Fruit fly (Drosophila melanogaster) whole organism, embryonic: Measurements from ENCODE around the gene Ret.

Source experiments
- Asciz ChIP-seq: fragments of 200-800 bp; sonication (Bioruptor generic); optimal IDR thresholded peaks from 2 replicates; lab custom pipeline; 2017; ENCODE audit warnings: missing biosample characterization, mild to moderate bottlenecking, missing genetic modification characterization, missing genetic modification reagents
- Bdp1 ChIP-seq: fragments of 200-800 bp; sonication (Bioruptor generic); optimal IDR thresholded peaks from 3 replicates; lab custom pipeline; 2016; ENCODE audit warnings: missing biosample characterization, missing genetic modification characterization
- C15 ChIP-seq: fragments of 200-800 bp; sonication (Bioruptor generic); IDR thresholded peaks from 3 replicates; pipeline ENCODE4 v1.3.6; 2022; ENCODE audit warnings: missing biosample characterization, missing genetic modification characterization
- CG10543 ChIP-seq: fragments of 200-800 bp; sonication (Bioruptor generic); optimal IDR thresholded peaks from 3 replicates; lab custom pipeline; 2017; ENCODE audit warnings: missing biosample characterization, mild to moderate bottlenecking, missing genetic modification characterization, moderate library complexity
- CG11247 ChIP-seq: fragments of 200-800 bp; sonication (Bioruptor generic); IDR thresholded peaks from 2 replicates; pipeline ENCODE4 v1.3.6; 2022; ENCODE audit warnings: missing biosample characterization, missing genetic modification characterization
- CG16813 ChIP-seq: fragments of 200-800 bp; sonication (Bioruptor generic); IDR thresholded peaks from 3 replicates; pipeline ENCODE4 v1.3.6; 2022; ENCODE audit warnings: missing biosample characterization, missing genetic modification characterization; ENCODE audit not compliant: partially characterized antibody
- CG17328 ChIP-seq: fragments of 200-800 bp; sonication (Bioruptor generic); IDR thresholded peaks from 2 replicates; pipeline ENCODE4 v1.3.6; 2022; ENCODE audit warnings: missing biosample characterization, missing genetic modification characterization
- CG17385 ChIP-seq: fragments of 200-800 bp; sonication (Bioruptor generic); optimal IDR thresholded peaks from 3 replicates; lab custom pipeline; 2018; ENCODE audit warnings: missing biosample characterization, mild to moderate bottlenecking, missing genetic modification characterization
- CG17802 ChIP-seq: fragments of 200-800 bp; sonication (Bioruptor generic); optimal IDR thresholded peaks from 2 replicates; lab custom pipeline; 2018; ENCODE audit warnings: missing biosample characterization, mild to moderate bottlenecking, missing genetic modification characterization, moderate library complexity
- CG18011 ChIP-seq: fragments of 200-800 bp; sonication (Bioruptor generic); optimal IDR thresholded peaks from 2 replicates; lab custom pipeline; 2017; ENCODE audit warnings: missing biosample characterization, missing genetic modification characterization, mild to moderate bottlenecking, moderate library complexity, missing genotype
- CG18476 ChIP-seq: fragments of 200-800 bp; sonication (Bioruptor generic); optimal IDR thresholded peaks from 2 replicates; lab custom pipeline; 2016; ENCODE audit warnings: missing biosample characterization, mild to moderate bottlenecking, missing genetic modification characterization
- CG18619 ChIP-seq: fragments of 200-800 bp; sonication (Bioruptor generic); optimal IDR thresholded peaks from 3 replicates; lab custom pipeline; 2017; ENCODE audit warnings: missing biosample characterization, mild to moderate bottlenecking, missing genetic modification characterization
- CG2889 ChIP-seq: fragments of 200-800 bp; sonication (Bioruptor generic); IDR thresholded peaks from 3 replicates; pipeline ENCODE4 v1.3.6; 2022; ENCODE audit warnings: missing biosample characterization, missing genetic modification characterization
- CG32772 ChIP-seq: fragments of 200-800 bp; sonication (Bioruptor generic); IDR thresholded peaks from 2 replicates; pipeline ENCODE4 v1.3.6; 2022; ENCODE audit warnings: missing biosample characterization, missing genetic modification characterization
- CG7963 ChIP-seq: fragments of 200-800 bp; sonication (Bioruptor generic); IDR thresholded peaks from 3 replicates; pipeline ENCODE4 v1.3.6; 2022; ENCODE audit warnings: missing biosample characterization, missing genetic modification characterization; ENCODE audit not compliant: partially characterized antibody
- CG8290 ChIP-seq, 3 experiments: fragments of 200-800 bp; sonication (Bioruptor generic); optimal IDR thresholded peaks; 2 replicates each; lab custom pipeline; 2016 to 2019; ENCODE audit warnings: missing biosample characterization in 3 of 3, missing genetic modification characterization in 3 of 3, mild to moderate bottlenecking in 2 of 3, moderate library complexity in 1 of 3
- CG9727 ChIP-seq: fragments of 200-800 bp; sonication (Bioruptor generic); optimal IDR thresholded peaks from 3 replicates; lab custom pipeline; 2017; ENCODE audit warnings: missing biosample characterization, mild to moderate bottlenecking, missing genetic modification characterization
- Dip2 ChIP-seq: fragments of 200-800 bp; sonication (Bioruptor generic); IDR thresholded peaks from 2 replicates; pipeline ENCODE4 v1.3.6; 2022; ENCODE audit warnings: missing biosample characterization, missing genetic modification characterization
- Doc3 ChIP-seq: fragments of 200-800 bp; sonication (Bioruptor generic); IDR thresholded peaks from 3 replicates; pipeline ENCODE4 v1.3.6; 2022; ENCODE audit warnings: missing biosample characterization, missing genetic modification characterization; ENCODE audit not compliant: partially characterized antibody
- Dp ChIP-seq: fragments of 200-800 bp; sonication (Bioruptor generic); optimal IDR thresholded peaks from 2 replicates; lab custom pipeline; 2018; ENCODE audit warnings: missing biosample characterization, mild to moderate bottlenecking, missing genetic modification characterization, moderate library complexity
- Drgx ChIP-seq: fragments of 200-800 bp; sonication (Bioruptor generic); IDR thresholded peaks from 2 replicates; pipeline ENCODE4 v1.3.6; 2022; ENCODE audit warnings: missing biosample characterization, missing genetic modification characterization
- Ets97D ChIP-seq: fragments of 200-800 bp; sonication (Bioruptor generic); optimal IDR thresholded peaks from 3 replicates; lab custom pipeline; 2016; ENCODE audit warnings: missing biosample characterization, missing genetic modification characterization
- Hr51 ChIP-seq, 2 experiments: fragments of 200-800 bp; sonication (Bioruptor generic); optimal IDR thresholded peaks; 2 replicates in 1 of 2; 3 replicates in 1 of 2; lab custom pipeline; 2016 to 2018; ENCODE audit warnings: missing biosample characterization in 2 of 2, missing genetic modification characterization in 2 of 2, mild to moderate bottlenecking in 1 of 2, moderate library complexity in 1 of 2
- Lpt ChIP-seq: fragments of >200 bp; optimal IDR thresholded peaks from 2 replicates; lab custom pipeline; 2018; ENCODE audit warnings: missing biosample characterization, missing genetic modification characterization
- NC2β ChIP-seq: fragments of 200-800 bp; sonication (Bioruptor generic); optimal IDR thresholded peaks from 2 replicates; lab custom pipeline; 2016; ENCODE audit warnings: missing biosample characterization, missing genetic modification characterization
- Nf-YB ChIP-seq: fragments of 200-800 bp; sonication (Bioruptor generic); optimal IDR thresholded peaks from 3 replicates; lab custom pipeline; 2019; ENCODE audit warnings: missing biosample characterization, mild to moderate bottlenecking, missing genetic modification characterization, moderate library complexity
- Opbp ChIP-seq: fragments of 200-800 bp; sonication (Bioruptor generic); IDR thresholded peaks from 3 replicates; pipeline ENCODE4 v1.3.6; 2022; ENCODE audit warnings: missing biosample characterization, missing genetic modification characterization; ENCODE audit not compliant: partially characterized antibody
- Optix ChIP-seq: fragments of 200-800 bp; sonication (Bioruptor generic); IDR thresholded peaks from 3 replicates; pipeline ENCODE4 v1.3.6; 2022; ENCODE audit warnings: missing biosample characterization, missing genetic modification characterization
- Sin3A ChIP-seq: fragments of >200 bp; optimal IDR thresholded peaks from 2 replicates; lab custom pipeline; 2018
- Ssrp ChIP-seq: fragments of 200-800 bp; sonication (Bioruptor generic); optimal IDR thresholded peaks from 2 replicates; lab custom pipeline; 2018; ENCODE audit warnings: missing biosample characterization, mild to moderate bottlenecking, missing genetic modification characterization, moderate library complexity
- Xbp1 ChIP-seq: fragments of 200-800 bp; sonication (Bioruptor generic); optimal IDR thresholded peaks from 3 replicates; lab custom pipeline; 2016; ENCODE audit warnings: missing biosample characterization, mild to moderate bottlenecking, missing genetic modification characterization
- Xrp1 ChIP-seq: fragments of 200-800 bp; sonication (Bioruptor generic); IDR thresholded peaks from 2 replicates; pipeline ENCODE4 v1.3.6; 2022; ENCODE audit warnings: missing biosample characterization, missing genetic modification characterization
- ab ChIP-seq: fragments of 200-800 bp; sonication (Bioruptor generic); optimal IDR thresholded peaks from 2 replicates; lab custom pipeline; 2016; ENCODE audit warnings: missing biosample characterization, missing genetic modification characterization
- bbx ChIP-seq: fragments of 200-800 bp; sonication (Bioruptor generic); IDR thresholded peaks from 2 replicates; pipeline ENCODE4 v1.3.6; 2022; ENCODE audit warnings: missing biosample characterization, missing genetic modification characterization; ENCODE audit not compliant: partially characterized antibody
- crol ChIP-seq: fragments of 200-800 bp; sonication (Bioruptor generic); IDR thresholded peaks from 2 replicates; pipeline ENCODE4 v1.3.6; 2022; ENCODE audit warnings: missing biosample characterization, missing genetic modification characterization
- en ChIP-seq: fragments of 200-800 bp; sonication (Bioruptor generic); optimal IDR thresholded peaks from 2 replicates; lab custom pipeline; 2016; ENCODE audit warnings: missing biosample characterization, missing genetic modification characterization
- gce ChIP-seq: fragments of 200-800 bp; sonication (Bioruptor generic); IDR thresholded peaks from 3 replicates; pipeline ENCODE4 v1.3.6; 2022; ENCODE audit warnings: missing biosample characterization, missing genetic modification characterization
- ind ChIP-seq: fragments of 200-800 bp; sonication (Bioruptor generic); optimal IDR thresholded peaks from 3 replicates; lab custom pipeline; 2016; ENCODE audit warnings: missing biosample characterization, missing genetic modification characterization
- ken ChIP-seq: fragments of 200-800 bp; sonication (Bioruptor generic); IDR thresholded peaks from 3 replicates; pipeline ENCODE4 v1.3.6; 2022; ENCODE audit warnings: missing biosample characterization, missing genetic modification characterization
- mirr ChIP-seq: fragments of 200-800 bp; sonication (Bioruptor generic); optimal IDR thresholded peaks from 3 replicates; lab custom pipeline; 2018; ENCODE audit warnings: missing biosample characterization, mild to moderate bottlenecking, missing genetic modification characterization
- mld ChIP-seq: fragments of 200-800 bp; sonication (Bioruptor generic); IDR thresholded peaks from 3 replicates; pipeline ENCODE4 v1.3.6; 2022; ENCODE audit warnings: missing biosample characterization, missing genetic modification characterization; ENCODE audit not compliant: partially characterized antibody
- p53 ChIP-seq: fragments of 200-800 bp; sonication (Bioruptor generic); optimal IDR thresholded peaks from 2 replicates; lab custom pipeline; 2016; ENCODE audit warnings: missing biosample characterization, missing genetic modification characterization
- pb ChIP-seq: fragments of 200-800 bp; sonication (Bioruptor generic); optimal IDR thresholded peaks from 3 replicates; lab custom pipeline; 2016; ENCODE audit warnings: missing biosample characterization, missing genetic modification characterization
- run ChIP-seq: fragments of 200-800 bp; sonication (Bioruptor generic); optimal IDR thresholded peaks from 3 replicates; lab custom pipeline; 2018; ENCODE audit warnings: missing biosample characterization, mild to moderate bottlenecking, missing genetic modification characterization
- schlank ChIP-seq: fragments of 200-800 bp; sonication (Bioruptor generic); optimal IDR thresholded peaks from 2 replicates; lab custom pipeline; 2018; ENCODE audit warnings: missing biosample characterization, mild to moderate bottlenecking, missing genetic modification characterization
- sim ChIP-seq: fragments of 200-800 bp; sonication (Bioruptor generic); IDR thresholded peaks from 2 replicates; pipeline ENCODE4 v1.3.6; 2022; ENCODE audit warnings: missing biosample characterization, missing genetic modification characterization
- sima ChIP-seq: fragments of 200-800 bp; sonication (Bioruptor generic); optimal IDR thresholded peaks from 2 replicates; lab custom pipeline; 2016; ENCODE audit warnings: missing biosample characterization, missing genetic modification characterization
- tap ChIP-seq: fragments of 200-800 bp; optimal IDR thresholded peaks from 3 replicates; lab custom pipeline; 2019; ENCODE audit warnings: missing biosample characterization, mild to moderate bottlenecking, missing genetic modification characterization, moderate library complexity
- vvl ChIP-seq: fragments of 200-800 bp; sonication (Bioruptor generic); IDR thresholded peaks from 2 replicates; pipeline ENCODE4 v1.3.6; 2022; ENCODE audit warnings: missing biosample characterization, missing genetic modification characterization
- zfh1 ChIP-seq: fragments of 200-800 bp; sonication (Bioruptor generic); IDR thresholded peaks from 3 replicates; pipeline ENCODE4 v1.3.6; 2022; ENCODE audit warnings: missing biosample characterization, missing genetic modification characterization

Ret gene

DNA sequence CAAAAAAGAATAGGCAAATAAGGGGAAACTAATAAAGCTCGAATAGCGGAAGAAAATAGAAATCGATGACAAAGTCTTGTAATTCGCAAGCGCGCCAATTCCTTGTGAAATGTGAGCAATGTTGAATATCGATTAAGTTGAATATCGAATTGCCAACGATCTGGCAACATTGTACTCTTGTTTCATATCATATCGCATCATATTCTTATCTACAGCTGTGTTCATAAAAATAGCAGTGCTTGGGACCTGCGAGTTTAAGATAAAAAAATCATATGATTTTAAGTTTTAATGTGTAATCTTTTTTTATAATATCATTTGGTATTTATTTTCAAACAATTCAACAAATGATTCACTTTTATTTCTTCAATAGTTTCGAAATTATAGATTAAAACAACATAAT lies 49.5 kb downstream of the Ret start (continued):
- TF ChIP-seq zfh1 (GFP tag; lab: Robert Waterston, UW) (0 out of 3 replicates have a peak, but pooled peaks have one; percentile 43), schlank (no peak), Doc3 (GFP tag; lab: Robert Waterston, UW) (peak; percentile 63; the same call in 2 of the 3 replicates), Sin3A (lab: Kevin White, UChicago) (no peak), Drgx (GFP tag; lab: Robert Waterston, UW) (0 out of 2 replicates have a peak, but pooled peaks have one; percentile 18), Asciz (GFP tag; lab: Kevin White, UChicago) (peak; percentile 35), ind (GFP tag; lab: Kevin White, UChicago) (peak; percentile 33), ken (GFP tag; lab: Robert Waterston, UW) (no peak), CG7963 (GFP tag; lab: Robert Waterston, UW) (peak; percentile 39; the same call in 1 of the 3 replicates), mirr (GFP tag; lab: Kevin White, UChicago) (no peak), CG9727 (GFP tag; lab: Kevin White, UChicago) (peak; percentile 56), sim (peak; percentile 43; the same call in 1 of the 2 replicates), CG18619 (GFP tag; lab: Kevin White, UChicago) (no peak), Bdp1 (GFP tag; lab: Kevin White, UChicago) (no peak), CG17385 (GFP tag; lab: Kevin White, UChicago) (peak; percentile 23), Dip2 (GFP tag; lab: Robert Waterston, UW) (no peak), crol (no peak), CG18011 (GFP tag; lab: Kevin White, UChicago) (no peak), Xbp1 (GFP tag; lab: Kevin White, UChicago) (peak; percentile 57), CG17802 (tag; lab: Kevin White, UChicago) (no peak), Hr51 (GFP tag; optimal IDR thresholded peaks at IDR 0.05; lab: Kevin White, UChicago) (peak in 1 of 2 experiments; percentile 70), Xrp1 (peak; percentile 66; the same call in 1 of the 2 replicates), CG10543 (no peak), Opbp (peak; percentile 74), CG2889 (no peak), pb (GFP tag; lab: Kevin White, UChicago) (no peak), en (GFP tag; lab: Kevin White, UChicago) (no peak), CG17328 (GFP tag; lab: Robert Waterston, UW) (peak; percentile 66), gce (GFP tag; lab: Robert Waterston, UW) (0 out of 3 replicates have a peak, but pooled peaks have one; percentile 38), Nf-YB (GFP tag; lab: Kevin White, UChicago) (peak; percentile 26), NC2β (GFP tag; lab: Kevin White, UChicago) (no peak), sima (GFP tag; lab: Kevin White, UChicago) (no peak), Dp (GFP tag; lab: Kevin White, UChicago) (peak; percentile 84), Ssrp (no peak), run (tag; lab: Kevin White, UChicago) (no peak), tap (tag; lab: Kevin White, UChicago) (peak; percentile 31), CG8290 (GFP tag; optimal IDR thresholded peaks at IDR 0.05; lab: Kevin White, UChicago) (peak; percentile 56), CG8290 (tag; optimal IDR thresholded peaks at IDR 0.05; lab: Kevin White, UChicago) (peak in 1 of 2 experiments; percentile 68), ab (GFP tag; lab: Kevin White, UChicago) (no peak), mld (GFP tag; lab: Robert Waterston, UW) (no peak), C15 (GFP tag; lab: Robert Waterston, UW) (no peak), Optix (GFP tag; lab: Robert Waterston, UW) (no peak), bbx (GFP tag; lab: Robert Waterston, UW) (peak; percentile 58; the same call in 1 of the 2 replicates), CG32772 (GFP tag; lab: Robert Waterston, UW) (0 out of 2 replicates have a peak, but pooled peaks have one; percentile 23), p53 (no peak), Lpt (GFP tag; lab: Kevin White, UChicago) (no peak), CG11247 (GFP tag; lab: Robert Waterston, UW) (peak; percentile 43), CG16813 (peak; percentile 45; the same call in 1 of the 3 replicates), Ets97D (GFP tag; lab: Kevin White, UChicago) (peak; percentile 55), vvl (GFP tag; lab: Robert Waterston, UW) (peak; percentile 71), CG18476 (peak; percentile 7)
